Worm (Caenorhabditis elegans) whole organism, L2 larva: ENCODE data around the gene swip-10.

Source experiments
- dmd-4 ChIP-seq: sonication (generic microtip); optimal IDR thresholded peaks from 2 replicates; lab custom pipeline; 2017; ENCODE audit warnings: missing biosample characterization, missing genetic modification characterization
- gmeb-1 ChIP-seq: fragments of 150-350 bp; optimal IDR thresholded peaks from 2 replicates; lab custom pipeline; 2014; ENCODE audit warnings: missing biosample characterization, missing genetic modification characterization
- nhr-21 ChIP-seq: fragments of 150-350 bp; optimal IDR thresholded peaks from 2 replicates; lab custom pipeline; 2014; ENCODE audit warnings: missing biosample characterization, missing genetic modification characterization
- skn-1 ChIP-seq: sonication (generic microtip); optimal IDR thresholded peaks from 2 replicates; lab custom pipeline; 2017; ENCODE audit warnings: missing biosample characterization, missing genetic modification characterization

ce11 chrX:2084019-2084418, 34.0 kb downstream of the swip-10 start, which contains the start of gene F49H12.3:
- TF ChIP-seq dmd-4 (tag; lab: Kevin White, UChicago) (no peak), nhr-21 (no peak), gmeb-1 (tag; lab: Kevin White, UChicago) (no peak), skn-1 (tag; lab: Kevin White, UChicago) (no peak)
